Fruit fly (Drosophila melanogaster) whole organism, embryonic: ENCODE data around the gene Ret.

ENCODE experiments used
- B-H1 ChIP-seq: fragments of 200-800 bp; sonication (Bioruptor generic); IDR thresholded peaks from 3 replicates; pipeline ENCODE4 v1.3.6; 2022; ENCODE audit warnings: missing biosample characterization, missing genetic modification characterization
- C15 ChIP-seq: fragments of 200-800 bp; sonication (Bioruptor generic); IDR thresholded peaks from 3 replicates; pipeline ENCODE4 v1.3.6; 2022; ENCODE audit warnings: missing biosample characterization, missing genetic modification characterization
- CG11696 ChIP-seq: fragments of 200-800 bp; sonication (Bioruptor generic); IDR thresholded peaks from 2 replicates; pipeline ENCODE4 v1.3.6; 2022; ENCODE audit warnings: missing biosample characterization, missing genetic modification characterization
- CG15073 ChIP-seq: fragments of 200-800 bp; sonication (Bioruptor generic); optimal IDR thresholded peaks from 2 replicates; lab custom pipeline; 2016; ENCODE audit warnings: missing biosample characterization, missing genetic modification characterization
- CG17328 ChIP-seq: fragments of 200-800 bp; sonication (Bioruptor generic); IDR thresholded peaks from 2 replicates; pipeline ENCODE4 v1.3.6; 2022; ENCODE audit warnings: missing biosample characterization, missing genetic modification characterization
- CG18764 ChIP-seq: fragments of 200-800 bp; sonication (Bioruptor generic); optimal IDR thresholded peaks from 3 replicates; lab custom pipeline; 2016; ENCODE audit warnings: missing biosample characterization, missing genetic modification characterization
- CG33557 ChIP-seq: fragments of 200-800 bp; sonication (Bioruptor generic); optimal IDR thresholded peaks from 2 replicates; lab custom pipeline; 2019; ENCODE audit warnings: missing biosample characterization, mild to moderate bottlenecking, missing genetic modification characterization, moderate library complexity
- CG34422 ChIP-seq: fragments of 200-800 bp; sonication (Bioruptor generic); IDR thresholded peaks from 3 replicates; pipeline ENCODE4 v1.3.6; 2022; ENCODE audit warnings: missing biosample characterization, missing genetic modification characterization
- CG42726 ChIP-seq: fragments of 200-800 bp; sonication (Bioruptor generic); IDR thresholded peaks from 2 replicates; pipeline ENCODE4 v1.3.6; 2022; ENCODE audit warnings: missing biosample characterization, missing genetic modification characterization; ENCODE audit not compliant: partially characterized antibody
- CG4282 ChIP-seq: fragments of 200-800 bp; sonication (Bioruptor generic); optimal IDR thresholded peaks from 2 replicates; lab custom pipeline; 2016; ENCODE audit warnings: missing biosample characterization, missing genetic modification characterization
- CG5953 ChIP-seq: fragments of 200-800 bp; sonication (Bioruptor generic); IDR thresholded peaks from 2 replicates; pipeline ENCODE4 v1.3.6; 2022; ENCODE audit warnings: missing biosample characterization, missing genetic modification characterization
- CG7271 ChIP-seq: fragments of 200-800 bp; sonication (Bioruptor generic); optimal IDR thresholded peaks from 2 replicates; lab custom pipeline; 2018; ENCODE audit warnings: missing biosample characterization, mild to moderate bottlenecking, missing genetic modification characterization, moderate library complexity
- CG8765 ChIP-seq: fragments of 200-800 bp; sonication (Bioruptor generic); IDR thresholded peaks from 2 replicates; pipeline ENCODE4 v1.3.6; 2022; ENCODE audit warnings: missing biosample characterization, missing genetic modification characterization
- CG9609 ChIP-seq: fragments of 200-800 bp; sonication (Bioruptor generic); optimal IDR thresholded peaks from 3 replicates; lab custom pipeline; 2016; ENCODE audit warnings: missing biosample characterization, missing genetic modification characterization
- CG9876 ChIP-seq: fragments of 200-800 bp; sonication (Bioruptor generic); optimal IDR thresholded peaks from 2 replicates; lab custom pipeline; 2016; ENCODE audit warnings: missing biosample characterization, missing genetic modification characterization
- CHES-1-like ChIP-seq: fragments of 200-800 bp; sonication (Bioruptor generic); optimal IDR thresholded peaks from 2 replicates; lab custom pipeline; 2016; ENCODE audit warnings: missing biosample characterization, missing genetic modification characterization
- Elba2 ChIP-seq: fragments of 200-800 bp; sonication (Bioruptor generic); optimal IDR thresholded peaks from 3 replicates; lab custom pipeline; 2016; ENCODE audit warnings: missing biosample characterization, missing genetic modification characterization
- Ets97D ChIP-seq: fragments of 200-800 bp; sonication (Bioruptor generic); optimal IDR thresholded peaks from 3 replicates; lab custom pipeline; 2016; ENCODE audit warnings: missing biosample characterization, missing genetic modification characterization
- HLH3B ChIP-seq: fragments of 200-800 bp; sonication (Bioruptor generic); IDR thresholded peaks from 2 replicates; pipeline ENCODE4 v1.3.6; 2022; ENCODE audit warnings: missing biosample characterization, missing genetic modification characterization
- Hmr ChIP-seq: fragments of 200-800 bp; sonication (Bioruptor generic); optimal IDR thresholded peaks from 3 replicates; lab custom pipeline; 2017; ENCODE audit warnings: mild to moderate bottlenecking, missing biosample characterization, missing genetic modification reagents, missing genetic modification characterization
- Med ChIP-seq: fragments of 200-800 bp; sonication (Bioruptor generic); peaks from one replicate; lab custom pipeline; 2016; ENCODE audit warnings: missing biosample characterization, missing genetic modification characterization, mild to moderate bottlenecking, inconsistent platforms, moderate library complexity
- Mrtf ChIP-seq: fragments of 200-800 bp; sonication (Bioruptor generic); IDR thresholded peaks from 3 replicates; pipeline ENCODE4 v1.3.6; 2022; ENCODE audit warnings: missing biosample characterization, missing genetic modification characterization
- Pdp1 ChIP-seq, 2 experiments: fragments of 200-800 bp; sonication (Bioruptor generic); optimal IDR thresholded peaks; 3 replicates each; lab custom pipeline; 2016; ENCODE audit warnings: missing biosample characterization in 2 of 2, missing genetic modification characterization in 2 of 2, mild to moderate bottlenecking in 1 of 2, moderate library complexity in 1 of 2
- Ravus ChIP-seq: fragments of 200-800 bp; sonication (Bioruptor generic); IDR thresholded peaks from 2 replicates; pipeline ENCODE4 v1.3.6; 2022; ENCODE audit warnings: missing biosample characterization, missing genetic modification characterization
- Six4 ChIP-seq: fragments of 200-800 bp; sonication (Bioruptor generic); optimal IDR thresholded peaks from 2 replicates; lab custom pipeline; 2016; ENCODE audit warnings: missing biosample characterization, missing genetic modification characterization
- Xrp1 ChIP-seq: fragments of 200-800 bp; sonication (Bioruptor generic); IDR thresholded peaks from 2 replicates; pipeline ENCODE4 v1.3.6; 2022; ENCODE audit warnings: missing biosample characterization, missing genetic modification characterization
- YL-1 ChIP-seq: fragments of 200-800 bp; sonication (Bioruptor generic); optimal IDR thresholded peaks from 3 replicates; lab custom pipeline; 2017; ENCODE audit warnings: missing biosample characterization, mild to moderate bottlenecking, missing genetic modification characterization
- exex ChIP-seq: fragments of 200-800 bp; sonication (Bioruptor generic); optimal IDR thresholded peaks from 4 replicates; lab custom pipeline; 2018; ENCODE audit warnings: missing biosample characterization, mild to moderate bottlenecking, missing genetic modification characterization, moderate library complexity
- gce ChIP-seq: fragments of 200-800 bp; sonication (Bioruptor generic); IDR thresholded peaks from 3 replicates; pipeline ENCODE4 v1.3.6; 2022; ENCODE audit warnings: missing biosample characterization, missing genetic modification characterization
- grau ChIP-seq: fragments of 200-800 bp; optimal IDR thresholded peaks from 3 replicates; lab custom pipeline; 2019; ENCODE audit warnings: missing biosample characterization, mild to moderate bottlenecking, missing genetic modification characterization, moderate library complexity
- hb ChIP-seq: fragments of 200-800 bp; sonication (Bioruptor generic); IDR thresholded peaks from 3 replicates; pipeline ENCODE4 v1.3.6; 2022; ENCODE audit warnings: missing biosample characterization, missing genetic modification characterization; ENCODE audit not compliant: partially characterized antibody
- hkb ChIP-seq, 2 experiments: fragments of 200-800 bp in 1 of 2; fragments of >200 bp in 1 of 2; sonication (Bioruptor generic) in 1 of 2; IDR thresholded peaks in 1 of 2; optimal IDR thresholded peaks in 1 of 2; 2 replicates each; pipeline versions ENCODE4 v1.3.6 to Lab custom; 2017 to 2022; ENCODE audit warnings: missing biosample characterization in 1 of 2, missing genetic modification characterization in 1 of 2
- insv ChIP-seq, 2 experiments: fragments of 200-800 bp; sonication (Bioruptor generic); optimal IDR thresholded peaks; 3 replicates each; lab custom pipeline; 2016 to 2018; ENCODE audit warnings: missing biosample characterization in 2 of 2, missing genetic modification characterization in 2 of 2
- jumu ChIP-seq: fragments of 200-800 bp; sonication (Bioruptor generic); optimal IDR thresholded peaks from 3 replicates; lab custom pipeline; 2016; ENCODE audit warnings: missing biosample characterization, missing genetic modification characterization
- lilli ChIP-seq: fragments of 200-800 bp; sonication (Bioruptor generic); optimal IDR thresholded peaks from 3 replicates; lab custom pipeline; 2016; ENCODE audit warnings: missing biosample characterization, missing genetic modification characterization
- mirr ChIP-seq: fragments of 200-800 bp; sonication (Bioruptor generic); optimal IDR thresholded peaks from 3 replicates; lab custom pipeline; 2018; ENCODE audit warnings: missing biosample characterization, mild to moderate bottlenecking, missing genetic modification characterization
- mld ChIP-seq: fragments of 200-800 bp; sonication (Bioruptor generic); IDR thresholded peaks from 3 replicates; pipeline ENCODE4 v1.3.6; 2022; ENCODE audit warnings: missing biosample characterization, missing genetic modification characterization; ENCODE audit not compliant: partially characterized antibody
- onecut ChIP-seq: fragments of 200-800 bp; sonication (Bioruptor generic); IDR thresholded peaks from 2 replicates; pipeline ENCODE4 v1.3.6; 2022; ENCODE audit warnings: missing biosample characterization, missing genetic modification characterization
- sna ChIP-seq: fragments of 200-800 bp; sonication (Bioruptor generic); IDR thresholded peaks from 2 replicates; pipeline ENCODE4 v1.3.6; 2022; ENCODE audit warnings: missing biosample characterization, missing genetic modification characterization; ENCODE audit not compliant: partially characterized antibody
- so ChIP-seq: fragments of 200-800 bp; sonication (Bioruptor generic); IDR thresholded peaks from 3 replicates; pipeline ENCODE4 v1.3.6; 2022; ENCODE audit warnings: missing biosample characterization, missing genetic modification characterization
- sug ChIP-seq: fragments of 200-800 bp; optimal IDR thresholded peaks from 2 replicates; lab custom pipeline; 2019; ENCODE audit warnings: missing biosample characterization, mild to moderate bottlenecking, missing genetic modification characterization, moderate library complexity
- trem ChIP-seq: fragments of 200-800 bp; optimal IDR thresholded peaks from 3 replicates; lab custom pipeline; 2019; ENCODE audit warnings: missing biosample characterization, mild to moderate bottlenecking, missing genetic modification characterization, moderate library complexity
- trh ChIP-seq: fragments of 200-800 bp; sonication (Bioruptor generic); optimal IDR thresholded peaks from 2 replicates; lab custom pipeline; 2016; ENCODE audit warnings: missing biosample characterization, missing genetic modification characterization
- wor ChIP-seq: fragments of 200-800 bp; sonication (Bioruptor generic); IDR thresholded peaks from 2 replicates; pipeline ENCODE4 v1.3.6; 2022; ENCODE audit warnings: missing biosample characterization, missing genetic modification characterization
- zfh1 ChIP-seq: fragments of 200-800 bp; sonication (Bioruptor generic); IDR thresholded peaks from 3 replicates; pipeline ENCODE4 v1.3.6; 2022; ENCODE audit warnings: missing biosample characterization, missing genetic modification characterization

The Ret gene

dm6 chr2L:21169863-21170262, 28.7 kb downstream of the Ret start:
- TF ChIP-seq CHES-1-like (GFP tag; lab: Kevin White, UChicago) = no peak
- TF ChIP-seq exex = peak; percentile 83
- TF ChIP-seq gce (GFP tag; lab: Robert Waterston, UW) = no peak
- TF ChIP-seq, all 482 proteins: peak for 1

dm6 chr2L:21169160-21169624, 29.4 kb downstream of the Ret start:
- no peak for TF ChIP-seq hb (GFP tag; lab: Robert Waterston, UW)
- TF ChIP-seq jumu (GFP tag; lab: Kevin White, UChicago) = no peak
- TF ChIP-seq mirr (GFP tag; lab: Kevin White, UChicago) = peak; percentile 24
- TF ChIP-seq CG18764 (GFP tag; lab: Kevin White, UChicago) = no peak
- TF ChIP-seq insv (GFP tag; optimal IDR thresholded peaks at IDR 0.05; lab: Kevin White, UChicago) = peak in 1 of 2 experiments; percentile 7
- no peak for TF ChIP-seq Ravus (GFP tag; lab: Robert Waterston, UW)
- TF ChIP-seq B-H1 = no peak
- TF ChIP-seq HLH3B (GFP tag; lab: Robert Waterston, UW) = no peak
- no peak for TF ChIP-seq C15 (GFP tag; lab: Robert Waterston, UW)
- TF ChIP-seq sna (GFP tag; lab: Robert Waterston, UW) = no peak
- TF ChIP-seq CG17328 (GFP tag; lab: Robert Waterston, UW) = 0 out of 2 replicates have a peak, but pooled peaks have one; percentile 6
- TF ChIP-seq Pdp1 (GFP tag; optimal IDR thresholded peaks at IDR 0.05; lab: Kevin White, UChicago) = peak in 1 of 2 experiments; percentile 58
- TF ChIP-seq Elba2 (GFP tag; lab: Kevin White, UChicago) = peak; percentile 8
- 0 out of 3 replicates have a peak, but pooled peaks have one; percentile 27 for TF ChIP-seq zfh1 (GFP tag; lab: Robert Waterston, UW)
- peak; percentile 12; the same call in 1 of the 2 replicates for TF ChIP-seq Xrp1 (GFP tag; lab: Robert Waterston, UW)
- peak; percentile 29 for TF ChIP-seq YL-1 (GFP tag; lab: Kevin White, UChicago)
- peak; percentile 39 for TF ChIP-seq Med (GFP tag; lab: Kevin White, UChicago)
- peak; percentile 26; the same call in 1 of the 3 replicates for TF ChIP-seq CG34422 (GFP tag; lab: Robert Waterston, UW)
- TF ChIP-seq grau = peak; percentile 76
- TF ChIP-seq CHES-1-like (GFP tag; lab: Kevin White, UChicago) = no peak
- no peak for TF ChIP-seq trem
- peak; percentile 66 for TF ChIP-seq sug (tag; lab: Kevin White, UChicago)

- TF ChIP-seq onecut (no peak; the same call in none of the 2 replicates), CG9609 (GFP tag; lab: Kevin White, UChicago) (peak; percentile 87), Six4 (peak; percentile 62), Hmr (GFP tag; lab: Kevin White, UChicago) (no peak), CG15073 (GFP tag; lab: Kevin White, UChicago) (no peak), CG33557 (GFP tag; lab: Kevin White, UChicago) (peak; percentile 54), CG4282 (peak; percentile 59), Ets97D (GFP tag; lab: Kevin White, UChicago) (peak; percentile 79), CG5953 (GFP tag; lab: Robert Waterston, UW) (no peak; the same call in 1 of the 2 replicates), mld (GFP tag; lab: Robert Waterston, UW) (no peak), CG11696 (GFP tag; lab: Robert Waterston, UW) (no peak), CG9876 (GFP tag; lab: Kevin White, UChicago) (peak; percentile 70), Mrtf (GFP tag; lab: Robert Waterston, UW) (no peak), hkb (optimal IDR thresholded peaks at IDR 0.05; lab: Kevin White, UChicago) (peak; percentile 51), hkb (GFP tag; IDR thresholded peaks at IDR 0.05; lab: Robert Waterston, UW) (peak; percentile 72), wor (GFP tag; lab: Robert Waterston, UW) (no peak), lilli (GFP tag; lab: Kevin White, UChicago) (peak; percentile 89), CG8765 (GFP tag; lab: Robert Waterston, UW) (peak; percentile 19; the same call in 1 of the 2 replicates), trh (GFP tag; lab: Kevin White, UChicago) (peak; percentile 28), so (GFP tag; lab: Robert Waterston, UW) (no peak), CG7271 (tag; lab: Kevin White, UChicago) (peak; percentile 8), CG42726 (no peak), sna (GFP tag; lab: Robert Waterston, UW) (no peak)
Measured at dm6 chr2L:21168295-21169159, 30.0 kb downstream of the Ret start, which contains the start of the genes mAcon1, CG43345 and CG43346. Gene mAcon1 (plus strand): TSS chr2L:21168570. Gene CG43345 (minus strand): TSS chr2L:21168581. Gene CG43346 (minus strand): TSS chr2L:21168581.
